Fruit fly (Drosophila melanogaster) whole organism, embryonic: ENCODE measurements around the gene Gs2.

ENCODE experiments used
- CG13894 ChIP-seq: fragments of 200-800 bp; sonication (Bioruptor generic); optimal IDR thresholded peaks from 3 replicates; lab custom pipeline; 2018; ENCODE audit warnings: missing biosample characterization, mild to moderate bottlenecking, missing genetic modification characterization, moderate library complexity
- CG14860 ChIP-seq: fragments of 200-800 bp; sonication (Bioruptor generic); IDR thresholded peaks from 3 replicates; pipeline ENCODE4 v1.3.6; 2022; ENCODE audit warnings: missing biosample characterization, missing genetic modification characterization; ENCODE audit not compliant: partially characterized antibody
- CG18619 ChIP-seq: fragments of 200-800 bp; sonication (Bioruptor generic); optimal IDR thresholded peaks from 3 replicates; lab custom pipeline; 2017; ENCODE audit warnings: missing biosample characterization, mild to moderate bottlenecking, missing genetic modification characterization
- CG4424 ChIP-seq: fragments of 200-800 bp; sonication (Bioruptor generic); optimal IDR thresholded peaks from 3 replicates; lab custom pipeline; 2016; ENCODE audit warnings: missing biosample characterization, missing genetic modification characterization
- CG6683 ChIP-seq: fragments of 200-800 bp; sonication (Bioruptor generic); optimal IDR thresholded peaks from 2 replicates; lab custom pipeline; 2017; ENCODE audit warnings: missing biosample characterization, mild to moderate bottlenecking, missing genetic modification characterization, missing genetic modification reagents
- TFAM ChIP-seq: fragments of 200-800 bp; sonication (Bioruptor generic); optimal IDR thresholded peaks from 2 replicates; lab custom pipeline; 2017; ENCODE audit warnings: missing biosample characterization, missing genetic modification characterization, inconsistent platforms

- TF ChIP-seq CG13894 (tag; lab: Kevin White, UChicago) (no peak), CG14860 (GFP tag; lab: Robert Waterston, UW) (no peak), CG6683 (GFP tag; lab: Kevin White, UChicago) (no peak), CG18619 (GFP tag; lab: Kevin White, UChicago) (no peak), TFAM (GFP tag; lab: Kevin White, UChicago) (no peak), CG4424 (GFP tag; lab: Kevin White, UChicago) (no peak)
These were observed 3.4 kb upstream of the Gs2 start for dm6 chrX:11419212-11419611.
